Worm (Caenorhabditis elegans): ENCODE results near the gene kin-9.

The kin-9 gene

DNA sequence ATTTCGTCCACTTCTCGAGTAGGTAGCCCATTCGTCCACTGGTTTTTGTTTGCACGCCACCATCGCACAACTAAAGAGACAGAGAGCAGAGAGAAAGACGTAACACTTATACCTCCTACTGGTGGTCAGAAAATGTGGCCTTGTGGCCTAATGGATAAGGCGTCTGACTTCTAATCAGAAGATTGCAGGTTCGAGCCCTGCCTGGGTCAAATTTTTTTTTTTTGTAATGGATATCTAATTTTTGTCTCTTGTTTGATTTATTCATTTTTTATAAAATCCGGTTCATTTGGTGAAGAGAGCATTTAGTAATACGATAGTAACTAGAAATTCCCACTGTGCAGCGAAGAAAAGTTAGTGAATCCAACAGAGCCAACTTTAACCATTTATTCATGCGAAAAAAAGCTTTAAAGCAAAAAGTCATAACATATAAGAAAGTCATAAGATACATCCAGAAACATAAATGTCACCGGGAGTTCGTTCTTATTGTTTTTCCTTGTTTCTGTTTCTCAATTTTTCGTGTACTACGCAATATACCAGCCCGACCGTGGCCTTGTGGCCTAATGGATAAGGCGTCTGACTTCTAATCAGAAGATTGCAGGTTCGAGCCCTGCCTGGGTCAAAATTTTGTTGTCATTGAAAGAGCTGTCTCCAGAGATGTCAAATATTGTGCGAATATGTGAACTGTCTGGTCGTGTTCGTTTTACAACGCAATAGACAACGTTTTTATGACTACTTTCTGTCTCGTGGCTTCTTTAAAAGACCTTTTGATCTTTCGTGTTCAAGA, 46.2 kb upstream of the kin-9 start (continued):
- peak; percentile 54 for TF ChIP-seq ceh-6 (GFP tag; optimal IDR thresholded peaks at IDR 0.05)
- TF ChIP-seq dve-1 (tag; optimal IDR thresholded peaks at IDR 0.05): peak; percentile 71
- TF ChIP-seq ceh-34 (tag; optimal IDR thresholded peaks at IDR 0.05): peak; percentile 72
- peak; percentile 76 for TF ChIP-seq sdc-2 (tag; optimal IDR thresholded peaks at IDR 0.05)
- TF ChIP-seq lim-6 (tag; optimal IDR thresholded peaks at IDR 0.05): peak; percentile 38
- peak; percentile 39 for TF ChIP-seq unc-42 (tag; optimal IDR thresholded peaks at IDR 0.05)
- peak; percentile 68 for TF ChIP-seq pat-9 (tag; optimal IDR thresholded peaks at IDR 0.05)
- TF ChIP-seq ceh-31 (tag; optimal IDR thresholded peaks at IDR 0.05): peak; percentile 63
- TF ChIP-seq mec-3 (tag; optimal IDR thresholded peaks at IDR 0.05; ENCODE audit: borderline replicate concordance): no peak
- TF ChIP-seq unc-86 (tag; optimal IDR thresholded peaks at IDR 0.05): peak; percentile 67
- TF ChIP-seq ceh-18 (tag; optimal IDR thresholded peaks at IDR 0.05): peak; percentile 60
- peak; percentile 44 for TF ChIP-seq ceh-22 (tag; optimal IDR thresholded peaks at IDR 0.05)
- no peak for TF ChIP-seq ama-1 (optimal IDR thresholded peaks at IDR 0.05)
- peak; percentile 77 for TF ChIP-seq che-1 (tag; optimal IDR thresholded peaks at IDR 0.05)
- peak; percentile 77 for TF ChIP-seq syd-9 (tag; optimal IDR thresholded peaks at IDR 0.05)
- peak; percentile 46 for TF ChIP-seq T23F11.4 (GFP tag; optimal IDR thresholded peaks at IDR 0.05)
- peak; percentile 77 for TF ChIP-seq ttx-3 (tag; optimal IDR thresholded peaks at IDR 0.05)
- peak; percentile 33 for TF ChIP-seq K02D7.2 (tag; optimal IDR thresholded peaks at IDR 0.05)
- peak; percentile 62 for TF ChIP-seq gmeb-2 (tag; optimal IDR thresholded peaks at IDR 0.05)
- no peak for TF ChIP-seq elt-4 (tag; optimal IDR thresholded peaks at IDR 0.05)
- TF ChIP-seq nhr-11 (tag; optimal IDR thresholded peaks at IDR 0.05): no peak
- TF ChIP-seq hlh-15 (tag; optimal IDR thresholded peaks at IDR 0.05): peak; percentile 4
- TF ChIP-seq ceh-45 (GFP tag; IDR thresholded peaks at IDR 0.05): no peak
- peak; percentile 69 for TF ChIP-seq tbx-2 (tag; optimal IDR thresholded peaks at IDR 0.05)
- peak; percentile 22 for TF ChIP-seq hlh-30 (tag; optimal IDR thresholded peaks at IDR 0.05; ENCODE audit: insufficient read depth)
- TF ChIP-seq Y22D7AL.16 (tag; optimal IDR thresholded peaks at IDR 0.05): peak; percentile 31
- TF ChIP-seq ceh-9 (tag; optimal IDR thresholded peaks at IDR 0.05): no peak

DNA sequence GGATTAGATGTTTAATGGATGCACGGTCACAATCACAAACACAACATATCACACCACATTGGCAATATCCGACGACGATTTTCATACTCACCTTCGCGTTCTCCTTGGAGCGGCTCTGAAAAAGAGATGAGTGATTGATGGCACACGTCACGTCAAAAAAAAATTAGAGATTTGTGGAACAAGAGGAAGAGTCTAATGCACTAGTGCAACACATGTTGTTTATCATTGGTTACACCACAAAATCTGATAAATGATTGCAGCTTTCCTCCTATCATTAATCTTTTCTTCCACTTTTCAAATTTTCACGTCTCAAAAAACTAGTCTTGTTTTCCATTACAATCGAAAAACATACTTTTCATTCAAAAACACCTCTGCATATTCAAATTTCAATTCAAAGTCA, 42.0 kb upstream of the kin-9 start:
- no peak for TF ChIP-seq fax-1 (tag; optimal IDR thresholded peaks at IDR 0.05)
- TF ChIP-seq lin-11 (tag; optimal IDR thresholded peaks at IDR 0.05): no peak
- TF ChIP-seq unc-55 (GFP tag; optimal IDR thresholded peaks at IDR 0.05): peak; percentile 85

DNA sequence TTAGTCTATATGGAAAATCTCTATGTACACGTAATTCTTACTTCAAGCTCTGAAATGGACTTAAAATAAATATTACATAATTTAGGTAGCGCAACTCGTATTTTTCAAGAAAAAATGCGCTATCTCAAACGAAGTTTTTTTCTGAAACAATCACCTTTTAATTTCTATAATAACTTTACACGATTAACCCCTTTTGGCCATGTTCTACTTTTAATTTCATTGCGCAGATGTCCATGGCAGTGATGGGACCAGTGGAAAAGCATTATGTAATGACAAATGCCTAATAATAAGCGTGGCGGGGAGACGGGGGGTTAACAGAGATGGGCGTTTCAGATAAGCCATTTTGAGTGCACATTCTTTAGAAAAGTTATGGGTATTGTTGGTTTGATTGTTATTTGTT, 41.0 kb upstream of the kin-9 start:
- TF ChIP-seq tbx-7 (tag; optimal IDR thresholded peaks at IDR 0.05): no peak

DNA sequence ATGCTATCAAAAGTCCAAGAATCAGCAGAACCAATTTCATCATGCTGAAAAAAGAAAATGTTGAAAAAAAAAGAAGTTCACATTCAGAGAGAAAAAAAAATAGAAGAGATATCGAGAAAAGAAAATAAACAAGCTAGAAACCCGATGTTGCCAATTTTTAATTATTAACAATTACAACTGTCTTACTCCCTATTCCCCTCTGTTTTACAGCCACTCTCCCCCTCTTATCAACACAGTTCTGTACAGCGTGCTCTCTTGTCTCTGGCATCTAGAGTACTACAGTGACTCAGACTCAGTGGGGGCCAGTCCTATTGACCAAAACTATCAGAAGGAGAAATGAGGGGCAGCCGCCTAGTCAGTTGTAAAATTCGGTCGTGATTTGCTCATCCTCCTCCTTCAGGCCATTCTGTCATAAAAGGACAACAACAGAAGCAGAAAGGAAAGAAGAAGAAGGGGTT, 39.9 kb upstream of the kin-9 start, which contains the start of gene wrk-1:
Gene wrk-1 (minus strand): TSS at position 51 of the 458 bp plus-strand sequence.
- TF ChIP-seq ceh-6 (GFP tag; optimal IDR thresholded peaks at IDR 0.05) (no peak), ztf-16 (tag; optimal IDR thresholded peaks at IDR 0.05) (no peak), lim-6 (tag; optimal IDR thresholded peaks at IDR 0.05) (no peak), ttx-3 (tag; optimal IDR thresholded peaks at IDR 0.05) (no peak), ceh-48 (tag; optimal IDR thresholded peaks at IDR 0.05) (no peak)

DNA sequence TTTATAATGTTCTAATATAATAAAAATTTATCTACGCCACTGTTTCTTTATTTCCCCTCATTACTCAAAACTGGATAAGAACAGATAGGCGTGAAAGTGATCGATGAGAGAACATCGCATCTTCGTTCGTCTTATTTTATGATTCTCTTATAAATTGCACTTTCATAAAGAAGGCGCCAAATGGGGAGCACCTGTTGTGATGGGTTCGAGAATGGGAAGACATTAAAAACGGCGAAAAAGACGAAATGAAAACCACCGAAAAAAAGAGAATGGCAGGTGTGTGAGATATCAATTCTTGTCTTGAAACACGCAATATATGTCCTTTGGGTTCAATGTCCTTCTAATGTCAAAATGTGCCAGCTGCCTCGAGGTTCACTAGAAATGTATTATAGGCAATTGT, 38.2 kb upstream of the kin-9 start:
- no peak for TF ChIP-seq hlh-6 (tag; optimal IDR thresholded peaks at IDR 0.05)
- no peak for TF ChIP-seq odd-2 (tag; optimal IDR thresholded peaks at IDR 0.05)
- TF ChIP-seq ceh-19 (GFP tag; optimal IDR thresholded peaks at IDR 0.05): no peak
- TF ChIP-seq ceh-14 (tag; optimal IDR thresholded peaks at IDR 0.05): no peak
- TF ChIP-seq ceh-2 (tag; optimal IDR thresholded peaks at IDR 0.05): no peak
- no peak for TF ChIP-seq ceh-24 (tag; optimal IDR thresholded peaks at IDR 0.05)
- TF ChIP-seq ceh-18 (tag; optimal IDR thresholded peaks at IDR 0.05): no peak
- TF ChIP-seq unc-55 (GFP tag; optimal IDR thresholded peaks at IDR 0.05): no peak
- no peak for TF ChIP-seq hlh-8 (tag; optimal IDR thresholded peaks at IDR 0.05)
- TF ChIP-seq tbx-2 (tag; optimal IDR thresholded peaks at IDR 0.05): no peak
- TF ChIP-seq Y22D7AL.16 (tag; optimal IDR thresholded peaks at IDR 0.05): no peak
- no peak for TF ChIP-seq K02D7.2 (tag; optimal IDR thresholded peaks at IDR 0.05)
- TF ChIP-seq fax-1 (tag; optimal IDR thresholded peaks at IDR 0.05): no peak
- no peak for TF ChIP-seq zip-5 (tag; optimal IDR thresholded peaks at IDR 0.05)
- TF ChIP-seq mec-3 (tag; optimal IDR thresholded peaks at IDR 0.05; ENCODE audit: borderline replicate concordance): no peak
- no peak for TF ChIP-seq lin-11 (tag; optimal IDR thresholded peaks at IDR 0.05)

Measured in whole organism, late embryonic.